Worm (Caenorhabditis elegans): Measurements from ENCODE around the gene F25H9.6.

- TF ChIP-seq ztf-23 (GFP tag; IDR thresholded peaks at IDR 0.05) (no peak), med-1 (GFP tag; optimal IDR thresholded peaks at IDR 0.05; ENCODE audit: insufficient read depth) (no peak)
Measured at ce11 chrV:13441661-13442060, 26.5 kb downstream of the F25H9.6 start, which contains the start of gene col-162.
